Worm (Caenorhabditis elegans): ENCODE measurements around the gene emc-3.
A peak's percentile ranks its signal among the peaks of the same experiment; 100 is the strongest.

DNA sequence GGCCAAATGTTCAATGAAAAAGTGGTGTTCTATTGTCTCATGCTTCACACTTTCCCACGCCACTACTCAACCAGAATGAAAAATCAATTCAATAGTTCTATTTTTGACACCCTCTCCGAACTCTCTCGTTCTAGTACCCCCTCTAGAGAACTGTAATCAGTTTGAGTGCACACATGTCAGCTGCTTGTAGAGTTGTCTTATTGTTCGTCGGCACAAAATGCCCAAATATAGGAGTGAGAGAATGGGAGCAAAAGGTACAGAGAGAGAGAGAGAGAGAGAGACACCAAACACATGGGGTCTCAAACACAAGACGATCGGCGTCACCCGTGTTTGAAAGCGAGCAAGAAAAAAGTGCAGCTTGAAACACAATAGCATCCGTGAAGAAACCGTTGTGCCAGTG, 47.4 kb downstream of the emc-3 start:
- no peak for TF ChIP-seq sea-2 (GFP tag; optimal IDR thresholded peaks at IDR 0.05)
- TF ChIP-seq fkh-10 (GFP tag; optimal IDR thresholded peaks at IDR 0.05) = no peak
- no peak for TF ChIP-seq elt-3 (tag; optimal IDR thresholded peaks at IDR 0.05)
- TF ChIP-seq pha-4 (tag; optimal IDR thresholded peaks at IDR 0.05) = peak; percentile 61
- no peak for TF ChIP-seq nhr-43 (tag; optimal IDR thresholded peaks at IDR 0.05; ENCODE audit: poor library complexity, severe bottlenecking)
- TF ChIP-seq nhr-25 (tag; optimal IDR thresholded peaks at IDR 0.05) = no peak
- no peak for TF ChIP-seq unc-62 (GFP tag; optimal IDR thresholded peaks at IDR 0.05)
- no peak for TF ChIP-seq nhr-28 (tag; optimal IDR thresholded peaks at IDR 0.05)
- no peak for TF ChIP-seq zag-1 (tag; optimal IDR thresholded peaks at IDR 0.05)
- TF ChIP-seq ztf-11 (tag; optimal IDR thresholded peaks at IDR 0.05) = no peak
- TF ChIP-seq daf-12 (tag; optimal IDR thresholded peaks at IDR 0.05) = no peak
- TF ChIP-seq ztf-4 (tag; optimal IDR thresholded peaks at IDR 0.05) = no peak
